Worm (Caenorhabditis elegans): ENCODE measurements around the gene K08C7.1.

The K08C7.1 gene

ce11 chrIV:10697022-10697979 is 40.7 kb downstream of the K08C7.1 start, which contains the start of gene allo-1 (continued):
- TF ChIP-seq lin-15B (tag; optimal IDR thresholded peaks at IDR 0.05) (no peak), attf-4 (tag; optimal IDR thresholded peaks at IDR 0.05) (no peak), skn-1 (tag; optimal IDR thresholded peaks at IDR 0.05) (no peak), lsy-2 (tag; optimal IDR thresholded peaks at IDR 0.05) (peak; percentile 35 to 68), mxl-2 (GFP tag; conservative IDR thresholded peaks at IDR 0.05) (no peak), snpc-1.2 (GFP tag; IDR thresholded peaks at IDR 0.05) (peak; percentile 64), cey-2 (tag; optimal IDR thresholded peaks at IDR 0.05; ENCODE audit: borderline replicate concordance, insufficient read depth) (no peak), ceh-28 (tag; optimal IDR thresholded peaks at IDR 0.05) (no peak), set-16 (GFP tag; IDR thresholded peaks at IDR 0.05) (no peak), ztf-7 (tag; optimal IDR thresholded peaks at IDR 0.05) (no peak), ceh-62 (tag; optimal IDR thresholded peaks at IDR 0.05) (no peak), madf-5 (GFP tag; IDR thresholded peaks at IDR 0.05) (no peak), ztf-11 (tag; optimal IDR thresholded peaks at IDR 0.05) (no peak), dmd-9 (GFP tag; IDR thresholded peaks at IDR 0.05) (0 out of 2 replicates have a peak, but pooled peaks have one; percentile 31), dmd-6 (GFP tag; IDR thresholded peaks at IDR 0.05) (peak; percentile 78), vab-7 (GFP tag; IDR thresholded peaks at IDR 0.05) (no peak), madf-9 (GFP tag; conservative IDR thresholded peaks at IDR 0.05) (no peak), spr-1 (tag; optimal IDR thresholded peaks at IDR 0.05) (no peak), tag-97 (GFP tag; IDR thresholded peaks at IDR 0.05) (no peak), egl-43 (GFP tag; IDR thresholded peaks at IDR 0.05) (no peak), lin-1 (GFP tag; IDR thresholded peaks at IDR 0.05) (peak; percentile 12; the same call in 1 of the 2 replicates), lin-38 (GFP tag; IDR thresholded peaks at IDR 0.05) (no peak; the same call in 1 of the 2 replicates), nhr-237 (tag; optimal IDR thresholded peaks at IDR 0.05) (no peak), hlh-30 (tag; optimal IDR thresholded peaks at IDR 0.05; ENCODE audit: insufficient read depth) (peak; percentile 97), zfp-2 (tag; optimal IDR thresholded peaks at IDR 0.05) (no peak), ceh-32 (tag; optimal IDR thresholded peaks at IDR 0.05; ENCODE audit: poor library complexity) (no peak), R02D3.7 (tag; optimal IDR thresholded peaks at IDR 0.05) (no peak), nhr-41 (GFP tag; IDR thresholded peaks at IDR 0.05) (no peak), nhr-76 (tag; optimal IDR thresholded peaks at IDR 0.05) (no peak), hif-1 (tag; optimal IDR thresholded peaks at IDR 0.05) (peak in 1 of 2 experiments; percentile 56), dmd-8 (GFP tag; IDR thresholded peaks at IDR 0.05) (no peak), ceh-44 (GFP tag; IDR thresholded peaks at IDR 0.05) (no peak), daf-19 (GFP tag; conservative IDR thresholded peaks at IDR 0.05) (no peak), daf-12 (tag; optimal IDR thresholded peaks at IDR 0.05) (no peak), php-3 (GFP tag; IDR thresholded peaks at IDR 0.05) (no peak), F10B5.3 (tag; optimal IDR thresholded peaks at IDR 0.05) (no peak), Y5F2A.4 (GFP tag; optimal IDR thresholded peaks at IDR 0.05) (no peak), lin-29 (GFP tag; IDR thresholded peaks at IDR 0.05) (no peak)

ce11 chrIV:10698486-10698885 is 41.9 kb downstream of the K08C7.1 start:
- TF ChIP-seq dmd-8 (GFP tag; IDR thresholded peaks at IDR 0.05) (0 out of 2 replicates have a peak, but pooled peaks have one; percentile 55), lim-7 (GFP tag; IDR thresholded peaks at IDR 0.05) (0 out of 2 replicates have a peak, but pooled peaks have one; percentile 39), nhr-28 (tag; optimal IDR thresholded peaks at IDR 0.05) (no peak), mxl-3 (GFP tag; optimal IDR thresholded peaks at IDR 0.05) (no peak), unc-62 (GFP tag; optimal IDR thresholded peaks at IDR 0.05 in 1 of 2) (peak in 1 of 2 experiments; percentile 17), unc-62 (tag; optimal IDR thresholded peaks at IDR 0.05) (no peak), set-16 (GFP tag; IDR thresholded peaks at IDR 0.05) (peak; percentile 68), lsy-2 (tag; optimal IDR thresholded peaks at IDR 0.05) (no peak)
